Worm (Caenorhabditis elegans) whole organism, L1 larva: ENCODE results near the gene C14A11.9.

ENCODE experiments used
- ceh-82 ChIP-seq, 3 experiments: fragments of 150-350 bp in 1 of 3; sonication (generic microtip) in 2 of 3; optimal IDR thresholded peaks; 2 replicates each; lab custom pipeline; 2014 to 2017; ENCODE audit warnings: missing biosample characterization in 3 of 3, missing genetic modification characterization in 3 of 3
- egl-27 ChIP-seq, 2 experiments: fragments of 150-350 bp in 1 of 2; sonication (generic microtip); optimal IDR thresholded peaks; 3 replicates each; lab custom pipeline; 2017 to 2018; ENCODE audit warnings: missing biosample characterization in 2 of 2, missing genetic modification characterization in 2 of 2, missing genetic modification reagents in 2 of 2
- lin-15B ChIP-seq: fragments of 150-350 bp; sonication (generic microtip); optimal IDR thresholded peaks from 3 replicates; lab custom pipeline; 2014; ENCODE audit warnings: missing biosample characterization, missing genetic modification characterization
- lin-39 ChIP-seq: fragments of 150-350 bp; optimal IDR thresholded peaks from 2 replicates; lab custom pipeline; 2014; ENCODE audit warnings: missing biosample characterization, missing genetic modification reagents, missing genetic modification characterization
- lir-3 ChIP-seq: sonication (generic microtip); optimal IDR thresholded peaks from 2 replicates; lab custom pipeline; 2016; ENCODE audit warnings: mild to moderate bottlenecking, missing genetic modification characterization, moderate library complexity, missing compliant biosample characterization; ENCODE audit not compliant: poor library complexity
- mdl-1 ChIP-seq, 2 experiments: fragments of 150-350 bp; optimal IDR thresholded peaks; 2 replicates each; lab custom pipeline; 2014 to 2017; ENCODE audit warnings: missing biosample characterization in 2 of 2, missing genetic modification characterization in 2 of 2, inconsistent platforms in 1 of 2
- nhr-85 ChIP-seq: sonication (generic microtip); peaks from one replicate; lab custom pipeline; 2016; ENCODE audit warnings: missing genetic modification characterization, inconsistent platforms, missing compliant biosample characterization
- pqm-1 ChIP-seq: sonication (generic microtip); optimal IDR thresholded peaks from 3 replicates; lab custom pipeline; 2017; ENCODE audit warnings: missing biosample characterization, missing genetic modification characterization
- ztf-11 ChIP-seq, 2 experiments: sonication (generic microtip); optimal IDR thresholded peaks; 2 replicates each; lab custom pipeline; 2016 to 2017; ENCODE audit warnings: missing genetic modification characterization in 2 of 2, missing biosample characterization in 1 of 2, missing compliant biosample characterization in 1 of 2

- TF ChIP-seq ztf-11 (tag; optimal IDR thresholded peaks at IDR 0.05; lab: Kevin White, UChicago) (peak in 1 of 2 experiments; percentile 71), egl-27 (tag; optimal IDR thresholded peaks at IDR 0.05; lab: Kevin White, UChicago) (peak; percentile 26 to 45), lir-3 (tag; lab: Kevin White, UChicago) (peak; percentile 23), mdl-1 (tag; optimal IDR thresholded peaks at IDR 0.05; lab: Kevin White, UChicago) (peak in 1 of 2 experiments; percentile 84), nhr-85 (tag; lab: Kevin White, UChicago) (peak; percentile 93), ceh-82 (tag; optimal IDR thresholded peaks at IDR 0.05; lab: Kevin White, UChicago) (peak; percentile 42 to 90 (median 46)), pqm-1 (tag; lab: Kevin White, UChicago) (no peak), lin-39 (no peak), lin-15B (peak; percentile 11)
Observed at ce11 chrX:2852388-2852908, 43.0 kb upstream of the C14A11.9 start, which contains the start of gene kin-29.
